Worm (Caenorhabditis elegans) whole organism, L3 larva: ENCODE results near the gene T23F2.5.

ENCODE experiments used
- ama-1 ChIP-seq: fragments of 150-350 bp; optimal IDR thresholded peaks from 2 replicates; lab custom pipeline; 2018
- ceh-82 ChIP-seq: fragments of 150-350 bp; optimal IDR thresholded peaks from 2 replicates; lab custom pipeline; 2014; ENCODE audit warnings: missing biosample characterization, missing genetic modification characterization
- daf-12 ChIP-seq: fragments of 150-350 bp; optimal IDR thresholded peaks from 2 replicates; lab custom pipeline; 2014; ENCODE audit warnings: missing biosample characterization, missing genetic modification reagents, missing genetic modification characterization
- elt-1 ChIP-seq: fragments of 150-350 bp; optimal IDR thresholded peaks from 2 replicates; lab custom pipeline; 2014; ENCODE audit warnings: missing biosample characterization, missing genetic modification characterization
- elt-3 ChIP-seq, 3 experiments: fragments of 150-350 bp in 1 of 3; sonication (generic microtip) in 2 of 3; optimal IDR thresholded peaks; 2 replicates in 2 of 3; 4 replicates in 1 of 3; lab custom pipeline; 2014 to 2017; ENCODE audit warnings: missing biosample characterization in 3 of 3, missing genetic modification characterization in 3 of 3
- sea-2 ChIP-seq: fragments of 150-350 bp; sonication (generic microtip); optimal IDR thresholded peaks from 4 replicates; lab custom pipeline; 2014; ENCODE audit warnings: missing biosample characterization, missing genetic modification reagents, missing genetic modification characterization
- skn-1 ChIP-seq: fragments of 150-350 bp; optimal IDR thresholded peaks from 2 replicates; lab custom pipeline; 2014; ENCODE audit warnings: missing biosample characterization, missing genetic modification characterization
- snpc-4 ChIP-seq: fragments of 150-350 bp; optimal IDR thresholded peaks from 2 replicates; lab custom pipeline; 2014; ENCODE audit warnings: missing biosample characterization, missing genetic modification characterization
- unc-62 ChIP-seq: fragments of 150-350 bp; sonication (generic microtip); optimal IDR thresholded peaks from 4 replicates; lab custom pipeline; 2014; ENCODE audit warnings: missing biosample characterization, missing genetic modification reagents, missing genetic modification characterization

DNA sequence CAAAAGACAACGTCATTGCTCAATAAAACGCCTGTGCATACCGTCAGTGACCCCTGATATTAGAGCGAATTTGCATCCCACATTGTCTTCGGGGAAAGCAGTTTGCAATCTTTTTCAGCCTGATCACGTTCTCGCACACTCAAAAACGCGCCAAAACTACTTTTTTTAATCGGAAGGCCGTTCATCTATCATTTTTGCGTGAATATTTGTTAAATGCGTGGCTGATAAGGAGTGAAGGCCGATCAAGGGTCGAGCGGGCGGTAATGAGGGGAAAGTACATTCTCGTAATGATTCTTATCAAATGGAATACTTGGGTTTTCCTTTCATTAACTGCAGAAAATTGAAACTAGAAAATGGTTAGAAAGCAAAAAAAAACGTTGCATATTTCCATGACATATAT lies 7.3 kb upstream of the T23F2.5 start:
- TF ChIP-seq elt-3 (tag; optimal IDR thresholded peaks at IDR 0.05; lab: Kevin White, UChicago) (peak in 1 of 3 experiments; percentile 0), elt-1 (tag; lab: Kevin White, UChicago) (no peak), unc-62 (GFP tag; lab: Kevin White, UChicago) (no peak), ceh-82 (no peak), snpc-4 (tag; lab: Kevin White, UChicago) (no peak), sea-2 (no peak), skn-1 (no peak), daf-12 (tag; lab: Kevin White, UChicago) (no peak), ama-1 (lab: Kevin White, UChicago) (no peak)
